Worm (Caenorhabditis elegans): Measurements from ENCODE around the gene D1044.7.
A peak's percentile ranks its signal among the peaks of the same experiment; 100 is the strongest.

- TF ChIP-seq ztf-1 (GFP tag; conservative IDR thresholded peaks at IDR 0.05) (no peak), lin-13 (GFP tag; optimal IDR thresholded peaks at IDR 0.05) (no peak), crh-2 (tag; optimal IDR thresholded peaks at IDR 0.05) (peak; percentile 41), sma-3 (GFP tag; optimal IDR thresholded peaks at IDR 0.05) (peak; percentile 47), F13H6.1 (tag; optimal IDR thresholded peaks at IDR 0.05) (no peak), elt-3 (tag; optimal IDR thresholded peaks at IDR 0.05) (no peak), nhr-12 (tag; optimal IDR thresholded peaks at IDR 0.05) (no peak), elt-1 (tag; optimal IDR thresholded peaks at IDR 0.05) (no peak), Y55F3AM.14 (GFP tag; optimal IDR thresholded peaks at IDR 0.05) (no peak)
Measured at ce11 chrIII:5498973-5499372, 9.6 kb downstream of the D1044.7 start, which contains the start of gene R02F2.9.
